Fruit fly (Drosophila melanogaster) whole organism, pupa: ENCODE measurements around the gene olf413.

Experiments used
- CG10348 ChIP-seq: fragments of 200-800 bp; sonication (Bioruptor generic); IDR thresholded peaks from 2 replicates; pipeline ENCODE4 v1.3.6; 2022; ENCODE audit warnings: missing biosample characterization, missing genetic modification characterization
- CG12605 ChIP-seq: fragments of 200-800 bp; sonication (Bioruptor generic); IDR thresholded peaks from 2 replicates; pipeline ENCODE4 v1.3.6; 2022; ENCODE audit warnings: missing biosample characterization, missing genetic modification characterization
- CG13204 ChIP-seq: fragments of 200-800 bp; sonication (Bioruptor generic); optimal IDR thresholded peaks from 2 replicates; lab custom pipeline; 2018; ENCODE audit warnings: missing biosample characterization, mild to moderate bottlenecking, missing genetic modification characterization, moderate library complexity
- CG14655 ChIP-seq: fragments of 200-800 bp; sonication (Bioruptor generic); optimal IDR thresholded peaks from 3 replicates; lab custom pipeline; 2017; ENCODE audit warnings: mild to moderate bottlenecking, missing biosample characterization, missing genetic modification reagents, missing genetic modification characterization
- CG15710 ChIP-seq: fragments of 200-800 bp; sonication (Bioruptor generic); optimal IDR thresholded peaks from 2 replicates; lab custom pipeline; 2018; ENCODE audit warnings: missing biosample characterization, mild to moderate bottlenecking, missing genetic modification characterization, moderate library complexity
- CG17806 ChIP-seq: fragments of 200-800 bp; sonication (Bioruptor generic); optimal IDR thresholded peaks from 2 replicates; lab custom pipeline; 2018; ENCODE audit warnings: missing biosample characterization, mild to moderate bottlenecking, missing genetic modification characterization, moderate library complexity
- CG32121 ChIP-seq: fragments of 200-800 bp; sonication (Bioruptor generic); IDR thresholded peaks from 2 replicates; pipeline ENCODE4 v1.3.6; 2022; ENCODE audit warnings: missing biosample characterization, missing genetic modification characterization
- CG34367 ChIP-seq: fragments of 200-800 bp; sonication (Bioruptor generic); optimal IDR thresholded peaks from 2 replicates; lab custom pipeline; 2018; ENCODE audit warnings: missing biosample characterization, mild to moderate bottlenecking, missing genetic modification characterization
- CG4496 ChIP-seq: fragments of 200-800 bp; sonication (Bioruptor generic); IDR thresholded peaks from 3 replicates; pipeline ENCODE4 v1.3.6; 2022; ENCODE audit warnings: missing biosample characterization, missing genetic modification characterization
- CG8159 ChIP-seq: fragments of 200-800 bp; sonication (Bioruptor generic); optimal IDR thresholded peaks from 3 replicates; lab custom pipeline; 2018; ENCODE audit warnings: missing biosample characterization, mild to moderate bottlenecking, missing genetic modification characterization, moderate library complexity
- CG8301 ChIP-seq: fragments of 200-800 bp; sonication (Bioruptor generic); optimal IDR thresholded peaks from 2 replicates; lab custom pipeline; 2018; ENCODE audit warnings: missing biosample characterization, mild to moderate bottlenecking, missing genetic modification characterization
- CG9948 ChIP-seq: fragments of 200-800 bp; sonication (Bioruptor generic); optimal IDR thresholded peaks from 2 replicates; lab custom pipeline; 2018; ENCODE audit warnings: missing biosample characterization, mild to moderate bottlenecking, missing genetic modification characterization, moderate library complexity
- D1 ChIP-seq: fragments of 200-800 bp; sonication (Bioruptor generic); optimal IDR thresholded peaks from 2 replicates; lab custom pipeline; 2018; ENCODE audit warnings: missing biosample characterization, mild to moderate bottlenecking, missing genetic modification characterization, moderate library complexity
- EcR ChIP-seq: fragments of 200-800 bp; sonication (Bioruptor generic); optimal IDR thresholded peaks from 3 replicates; lab custom pipeline; 2019; ENCODE audit warnings: missing biosample characterization, missing genetic modification characterization, mild to moderate bottlenecking, moderate library complexity, missing genetic modification reagents
- Ets98B ChIP-seq: fragments of 200-800 bp; sonication (Bioruptor generic); IDR thresholded peaks from 2 replicates; pipeline ENCODE4 v1.3.6; 2022; ENCODE audit warnings: missing biosample characterization, missing genetic modification characterization
- Pif1A ChIP-seq: fragments of 200-800 bp; sonication (Bioruptor generic); optimal IDR thresholded peaks from 3 replicates; lab custom pipeline; 2016; ENCODE audit warnings: missing biosample characterization, missing genetic modification characterization
- Pif1B ChIP-seq: fragments of 200-800 bp; sonication (Bioruptor generic); optimal IDR thresholded peaks from 3 replicates; lab custom pipeline; 2016; ENCODE audit warnings: missing biosample characterization, missing genetic modification characterization
- Snoo ChIP-seq: fragments of 200-800 bp; sonication (Bioruptor generic); optimal IDR thresholded peaks from 3 replicates; lab custom pipeline; 2017; ENCODE audit warnings: missing biosample characterization, mild to moderate bottlenecking, missing genetic modification characterization, inconsistent platforms
- fd96Ca ChIP-seq: fragments of 200-800 bp; sonication (Bioruptor generic); IDR thresholded peaks from 3 replicates; pipeline ENCODE4 v1.3.6; 2022; ENCODE audit warnings: missing biosample characterization, missing genetic modification characterization
- gl ChIP-seq: fragments of 200-800 bp; sonication (Bioruptor generic); optimal IDR thresholded peaks from 2 replicates; lab custom pipeline; 2018; ENCODE audit warnings: missing biosample characterization, mild to moderate bottlenecking, missing genetic modification characterization
- rn ChIP-seq: fragments of 200-800 bp; sonication (Bioruptor generic); IDR thresholded peaks from 2 replicates; pipeline ENCODE4 v1.3.6; 2022; ENCODE audit warnings: missing biosample characterization, missing genetic modification characterization

olf413 gene

dm6 chr3L:22223071-22223470 lies 87.2 kb downstream of the olf413 start:
- TF ChIP-seq Pif1B (GFP tag; lab: Kevin White, UChicago) = no peak
- TF ChIP-seq rn (GFP tag; lab: Robert Waterston, UW) = no peak
- no peak for TF ChIP-seq CG34367 (tag; lab: Kevin White, UChicago)
- TF ChIP-seq D1 = no peak
- no peak for TF ChIP-seq fd96Ca (GFP tag; lab: Robert Waterston, UW)
- TF ChIP-seq, all 21 proteins: peak for 0

DNA sequence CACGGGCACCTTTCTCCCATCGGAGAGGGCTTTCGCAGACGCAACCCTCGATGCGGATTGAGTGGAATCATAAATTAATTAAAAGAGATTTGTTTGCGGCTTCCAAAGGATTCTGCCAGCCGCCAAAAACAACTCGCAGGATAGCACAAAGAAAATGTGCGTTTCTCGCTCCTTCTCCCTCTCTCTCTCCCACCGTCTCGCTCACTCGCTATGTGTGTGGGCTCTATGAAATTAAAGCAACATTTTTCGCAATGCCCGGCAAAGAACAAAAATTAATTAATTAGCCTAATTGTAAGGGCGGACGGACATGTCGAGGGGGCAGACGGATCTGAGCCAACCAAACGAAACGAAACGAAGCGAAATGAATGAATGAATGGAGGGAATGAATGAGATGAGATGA lies 101.8 kb downstream of the olf413 start:
- TF ChIP-seq gl (tag; lab: Kevin White, UChicago) = no peak
- TF ChIP-seq Ets98B = no peak
- TF ChIP-seq Snoo (tag; lab: Kevin White, UChicago) = no peak
- TF ChIP-seq CG12605 = no peak
- TF ChIP-seq Pif1B (GFP tag; lab: Kevin White, UChicago) = no peak
- no peak for TF ChIP-seq CG8301 (tag; lab: Kevin White, UChicago)
- no peak for TF ChIP-seq CG9948 (tag; lab: Kevin White, UChicago)
- TF ChIP-seq CG17806 (tag; lab: Kevin White, UChicago) = no peak
- no peak for TF ChIP-seq fd96Ca (GFP tag; lab: Robert Waterston, UW)
- no peak for TF ChIP-seq CG10348 (GFP tag; lab: Robert Waterston, UW)
- no peak for TF ChIP-seq CG8159 (tag; lab: Kevin White, UChicago)
- no peak for TF ChIP-seq CG15710 (tag; lab: Kevin White, UChicago)
- no peak for TF ChIP-seq Pif1A (GFP tag; lab: Kevin White, UChicago)
- TF ChIP-seq CG4496 (GFP tag; lab: Robert Waterston, UW) = no peak
- TF ChIP-seq CG13204 (GFP tag; lab: Kevin White, UChicago) = no peak
- TF ChIP-seq CG32121 = no peak
- no peak for TF ChIP-seq D1
- no peak for TF ChIP-seq CG14655 (GFP tag; lab: Kevin White, UChicago)

- TF ChIP-seq CG12605 = no peak
- no peak for TF ChIP-seq Pif1B (GFP tag; lab: Kevin White, UChicago)
- TF ChIP-seq CG32121 = no peak
- TF ChIP-seq Snoo (tag; lab: Kevin White, UChicago) = no peak
- TF ChIP-seq CG10348 (GFP tag; lab: Robert Waterston, UW) = no peak
- no peak for TF ChIP-seq CG4496 (GFP tag; lab: Robert Waterston, UW)
- TF ChIP-seq D1 = no peak
- TF ChIP-seq Pif1A (GFP tag; lab: Kevin White, UChicago) = no peak
- no peak for TF ChIP-seq CG14655 (GFP tag; lab: Kevin White, UChicago)
- TF ChIP-seq CG8301 (tag; lab: Kevin White, UChicago) = no peak
- TF ChIP-seq rn (GFP tag; lab: Robert Waterston, UW) = no peak
- TF ChIP-seq CG34367 (tag; lab: Kevin White, UChicago) = no peak
- no peak for TF ChIP-seq CG13204 (GFP tag; lab: Kevin White, UChicago)
- TF ChIP-seq CG8159 (tag; lab: Kevin White, UChicago) = no peak
- TF ChIP-seq CG9948 (tag; lab: Kevin White, UChicago) = no peak
- no peak for TF ChIP-seq Ets98B
- no peak for TF ChIP-seq CG17806 (tag; lab: Kevin White, UChicago)
- TF ChIP-seq, all 21 proteins: peak for 0
Observed at dm6 chr3L:22242241-22242640, 106.4 kb downstream of the olf413 start.

dm6 chr3L:22262797-22263423 lies 127.0 kb downstream of the olf413 start, which contains the start of the genes Rich and Ddx1:
Gene Rich, minus strand, starts transcription at chr3L:22262921.
Gene Ddx1, plus strand, starts transcription at chr3L:22263369.
- no peak for TF ChIP-seq CG12605
- peak; percentile 37 for TF ChIP-seq CG8159 (tag; lab: Kevin White, UChicago)
- TF ChIP-seq Pif1B (GFP tag; lab: Kevin White, UChicago) = peak; percentile 4
- peak; percentile 49; the same call in 2 of the 3 replicates for TF ChIP-seq CG4496 (GFP tag; lab: Robert Waterston, UW)
- no peak; the same call in 1 of the 2 replicates for TF ChIP-seq Ets98B
- peak; percentile 25 for TF ChIP-seq CG9948 (tag; lab: Kevin White, UChicago)
- TF ChIP-seq EcR (GFP tag; lab: Kevin White, UChicago) = peak; percentile 51
- peak; percentile 26 for TF ChIP-seq CG15710 (tag; lab: Kevin White, UChicago)

- no peak for TF ChIP-seq Pif1B (GFP tag; lab: Kevin White, UChicago)
- TF ChIP-seq CG32121 = no peak
- TF ChIP-seq CG8159 (tag; lab: Kevin White, UChicago) = peak; percentile 37
- no peak for TF ChIP-seq Pif1A (GFP tag; lab: Kevin White, UChicago)
- TF ChIP-seq D1 = no peak
- TF ChIP-seq CG15710 (tag; lab: Kevin White, UChicago) = peak; percentile 26
- TF ChIP-seq CG9948 (tag; lab: Kevin White, UChicago) = no peak
- TF ChIP-seq CG17806 (tag; lab: Kevin White, UChicago) = no peak
- no peak for TF ChIP-seq rn (GFP tag; lab: Robert Waterston, UW)
- no peak for TF ChIP-seq EcR (GFP tag; lab: Kevin White, UChicago)
- TF ChIP-seq CG14655 (GFP tag; lab: Kevin White, UChicago) = no peak
- peak; percentile 39; the same call in 1 of the 2 replicates for TF ChIP-seq CG12605
- 0 out of 2 replicates have a peak, but pooled peaks have one; percentile 7 for TF ChIP-seq Ets98B
- no peak for TF ChIP-seq fd96Ca (GFP tag; lab: Robert Waterston, UW)
- peak; percentile 37; the same call in 2 of the 3 replicates for TF ChIP-seq CG4496 (GFP tag; lab: Robert Waterston, UW)
- no peak for TF ChIP-seq Snoo (tag; lab: Kevin White, UChicago)
- no peak for TF ChIP-seq gl (tag; lab: Kevin White, UChicago)
- no peak for TF ChIP-seq CG8301 (tag; lab: Kevin White, UChicago)
- TF ChIP-seq CG13204 (GFP tag; lab: Kevin White, UChicago) = no peak
- no peak for TF ChIP-seq CG10348 (GFP tag; lab: Robert Waterston, UW)
- TF ChIP-seq CG34367 (tag; lab: Kevin White, UChicago) = no peak
- TF ChIP-seq, all 21 proteins: peak for 5
Observed at dm6 chr3L:22266535-22266934, 130.6 kb downstream of the olf413 start, which contains the start of gene CG11523. Gene CG11523, minus strand, starts transcription at chr3L:22266679.
